Worm (Caenorhabditis elegans) whole organism, L2 larva: Measurements from ENCODE around the gene F21H7.2.

ENCODE experiments used
- C34F6.9 ChIP-seq: fragments of 150-350 bp; optimal IDR thresholded peaks from 2 replicates; lab custom pipeline; 2014; ENCODE audit warnings: missing biosample characterization, missing genetic modification characterization
- F13H6.1 ChIP-seq: sonication (generic microtip); optimal IDR thresholded peaks from 2 replicates; lab custom pipeline; 2016; ENCODE audit warnings: missing genetic modification characterization, missing compliant biosample characterization
- R02D3.7 ChIP-seq: fragments of 150-350 bp; optimal IDR thresholded peaks from 2 replicates; lab custom pipeline; 2014; ENCODE audit warnings: missing biosample characterization, missing genetic modification characterization
- Y55F3AM.14 ChIP-seq: fragments of 200-800 bp; sonication (Bioruptor generic); optimal IDR thresholded peaks from 2 replicates; lab custom pipeline; 2018; ENCODE audit warnings: mild to moderate bottlenecking, missing genetic modification characterization, missing compliant biosample characterization
- ZK546.5 ChIP-seq: sonication (generic microtip); optimal IDR thresholded peaks from 2 replicates; lab custom pipeline; 2017; ENCODE audit warnings: missing biosample characterization, missing genetic modification characterization
- alr-1 ChIP-seq: fragments of 150-350 bp; optimal IDR thresholded peaks from 2 replicates; lab custom pipeline; 2014; ENCODE audit warnings: missing biosample characterization, missing genetic modification characterization
- ama-1 ChIP-seq: fragments of 150-350 bp; optimal IDR thresholded peaks from 2 replicates; lab custom pipeline; 2018; ENCODE audit warnings: inconsistent platforms
- blmp-1 ChIP-seq: sonication (generic microtip); optimal IDR thresholded peaks from 2 replicates; lab custom pipeline; 2017; ENCODE audit warnings: missing genetic modification characterization, mild to moderate bottlenecking, missing compliant biosample characterization, antibody characterized with exemption, moderate library complexity; ENCODE audit not compliant: insufficient read depth
- ceh-82 ChIP-seq: fragments of 150-350 bp; optimal IDR thresholded peaks from 2 replicates; lab custom pipeline; 2014; ENCODE audit warnings: missing biosample characterization, missing genetic modification characterization
- crh-2 ChIP-seq: sonication (generic microtip); optimal IDR thresholded peaks from 2 replicates; lab custom pipeline; 2017; ENCODE audit warnings: missing biosample characterization, missing genetic modification characterization
- dmd-4 ChIP-seq: sonication (generic microtip); optimal IDR thresholded peaks from 2 replicates; lab custom pipeline; 2017; ENCODE audit warnings: missing biosample characterization, missing genetic modification characterization
- egl-27 ChIP-seq: sonication (generic microtip); optimal IDR thresholded peaks from 3 replicates; lab custom pipeline; 2017; ENCODE audit warnings: missing biosample characterization, missing genetic modification reagents, missing genetic modification characterization
- elt-1 ChIP-seq: fragments of 150-350 bp; optimal IDR thresholded peaks from 2 replicates; lab custom pipeline; 2014; ENCODE audit warnings: missing biosample characterization, missing genetic modification characterization
- elt-3 ChIP-seq: sonication (generic microtip); optimal IDR thresholded peaks from 2 replicates; lab custom pipeline; 2017; ENCODE audit warnings: missing biosample characterization, missing genetic modification characterization
- fos-1 ChIP-seq: fragments of 150-350 bp; optimal IDR thresholded peaks from 2 replicates; lab custom pipeline; 2014; ENCODE audit warnings: missing biosample characterization, missing genetic modification characterization
- gmeb-1 ChIP-seq: fragments of 150-350 bp; optimal IDR thresholded peaks from 2 replicates; lab custom pipeline; 2014; ENCODE audit warnings: missing biosample characterization, missing genetic modification characterization
- lin-13 ChIP-seq: fragments of 150-350 bp; optimal IDR thresholded peaks from 2 replicates; lab custom pipeline; 2014; ENCODE audit warnings: missing biosample characterization, missing genetic modification reagents, missing genetic modification characterization
- lsy-2 ChIP-seq, 2 experiments: fragments of 150-350 bp in 1 of 2; sonication (generic microtip) in 1 of 2; optimal IDR thresholded peaks; 2 replicates each; lab custom pipeline; 2014 to 2017; ENCODE audit warnings: missing biosample characterization in 2 of 2, missing genetic modification characterization in 2 of 2
- mab-5 ChIP-seq: fragments of 150-350 bp; optimal IDR thresholded peaks from 2 replicates; lab custom pipeline; 2014; ENCODE audit warnings: missing biosample characterization, missing genetic modification characterization
- mdl-1 ChIP-seq, 2 experiments: fragments of 150-350 bp in 1 of 2; sonication (generic microtip) in 1 of 2; optimal IDR thresholded peaks; 2 replicates each; lab custom pipeline; 2017; ENCODE audit warnings: missing biosample characterization in 2 of 2, missing genetic modification characterization in 2 of 2
- nhr-10 ChIP-seq: sonication (generic microtip); optimal IDR thresholded peaks from 2 replicates; lab custom pipeline; 2017; ENCODE audit warnings: missing biosample characterization, missing genetic modification characterization
- nhr-11 ChIP-seq: fragments of 150-350 bp; optimal IDR thresholded peaks from 2 replicates; lab custom pipeline; 2014; ENCODE audit warnings: missing biosample characterization, missing genetic modification characterization
- nhr-129 ChIP-seq: fragments of 150-350 bp; optimal IDR thresholded peaks from 2 replicates; lab custom pipeline; 2014; ENCODE audit warnings: missing biosample characterization, missing genetic modification characterization
- nhr-21 ChIP-seq: fragments of 150-350 bp; optimal IDR thresholded peaks from 2 replicates; lab custom pipeline; 2014; ENCODE audit warnings: missing biosample characterization, missing genetic modification characterization
- nhr-23 ChIP-seq: fragments of 150-350 bp; optimal IDR thresholded peaks from 2 replicates; lab custom pipeline; 2014; ENCODE audit warnings: missing biosample characterization, missing genetic modification reagents, missing genetic modification characterization
- nhr-25 ChIP-seq: fragments of 150-350 bp; sonication (generic microtip); optimal IDR thresholded peaks from 3 replicates; lab custom pipeline; 2014; ENCODE audit warnings: missing biosample characterization, missing genetic modification characterization
- peb-1 ChIP-seq: fragments of 150-350 bp; optimal IDR thresholded peaks from 2 replicates; lab custom pipeline; 2014; ENCODE audit warnings: missing biosample characterization, missing genetic modification characterization
- sem-4 ChIP-seq: fragments of 150-350 bp; optimal IDR thresholded peaks from 2 replicates; lab custom pipeline; 2014; ENCODE audit warnings: missing biosample characterization, missing genetic modification reagents, missing genetic modification characterization
- skn-1 ChIP-seq: sonication (generic microtip); optimal IDR thresholded peaks from 2 replicates; lab custom pipeline; 2017; ENCODE audit warnings: missing biosample characterization, missing genetic modification characterization
- sma-3 ChIP-seq: sonication (generic microtip); optimal IDR thresholded peaks from 2 replicates; lab custom pipeline; 2016; ENCODE audit warnings: missing genetic modification reagents, missing genetic modification characterization, missing compliant biosample characterization
- sma-9 ChIP-seq, 2 experiments: fragments of 150-350 bp in 1 of 2; sonication (generic microtip) in 1 of 2; optimal IDR thresholded peaks; 2 replicates each; lab custom pipeline; 2014 to 2016; ENCODE audit warnings: missing genetic modification characterization in 2 of 2, mild to moderate bottlenecking in 1 of 2, missing biosample characterization in 1 of 2, missing compliant biosample characterization in 1 of 2, missing genetic modification reagents in 1 of 2, moderate library complexity in 1 of 2
- snpc-4 ChIP-seq: fragments of 150-350 bp; optimal IDR thresholded peaks from 2 replicates; lab custom pipeline; 2014; ENCODE audit warnings: missing biosample characterization, missing genetic modification characterization
- unc-39 ChIP-seq: fragments of 150-350 bp; optimal IDR thresholded peaks from 2 replicates; lab custom pipeline; 2014; ENCODE audit warnings: missing biosample characterization, missing genetic modification characterization
- unc-55 ChIP-seq: fragments of 150-350 bp; sonication (generic microtip); optimal IDR thresholded peaks from 3 replicates; lab custom pipeline; 2014; ENCODE audit warnings: missing biosample characterization, missing genetic modification reagents, missing genetic modification characterization
- zag-1 ChIP-seq: fragments of 150-350 bp; optimal IDR thresholded peaks from 2 replicates; lab custom pipeline; 2014; ENCODE audit warnings: missing biosample characterization, missing genetic modification characterization
- ztf-4 ChIP-seq: fragments of 150-350 bp; optimal IDR thresholded peaks from 2 replicates; lab custom pipeline; 2014; ENCODE audit warnings: missing biosample characterization, missing genetic modification characterization

The F21H7.2 gene

ce11 chrV:16218972-16219757, 10.6 kb downstream of the F21H7.2 start, which contains the start of gene glc-1:
Gene glc-1, plus strand, starts transcription at chrV:16219634.
- TF ChIP-seq ama-1 (lab: Kevin White, UChicago) = no peak
- TF ChIP-seq unc-55 (GFP tag; lab: Kevin White, UChicago) = no peak
- no peak for TF ChIP-seq Y55F3AM.14 (GFP tag; lab: Kevin White, UChicago)
- no peak for TF ChIP-seq ceh-82 (tag; lab: Kevin White, UChicago)
- no peak for TF ChIP-seq ZK546.5
- TF ChIP-seq dmd-4 (tag; lab: Kevin White, UChicago) = no peak
- TF ChIP-seq sma-9 (GFP tag; optimal IDR thresholded peaks at IDR 0.05; lab: Kevin White, UChicago) = peak; percentile 36
- TF ChIP-seq sma-9 (tag; optimal IDR thresholded peaks at IDR 0.05; lab: Kevin White, UChicago) = no peak

- no peak for TF ChIP-seq R02D3.7
- TF ChIP-seq Y55F3AM.14 (GFP tag; lab: Kevin White, UChicago) = no peak
- no peak for TF ChIP-seq nhr-23
- no peak for TF ChIP-seq F13H6.1 (tag; lab: Kevin White, UChicago)
- no peak for TF ChIP-seq sma-3 (GFP tag; lab: Kevin White, UChicago)
- no peak for TF ChIP-seq peb-1
- no peak for TF ChIP-seq mab-5
- TF ChIP-seq nhr-129 (tag; lab: Kevin White, UChicago) = no peak
- no peak for TF ChIP-seq unc-39 (tag; lab: Kevin White, UChicago)
- no peak for TF ChIP-seq crh-2 (tag; lab: Kevin White, UChicago)
- TF ChIP-seq skn-1 (tag; lab: Kevin White, UChicago) = no peak
- no peak for TF ChIP-seq ama-1 (lab: Kevin White, UChicago)
- TF ChIP-seq sma-9 (GFP tag; optimal IDR thresholded peaks at IDR 0.05; lab: Kevin White, UChicago) = no peak
- TF ChIP-seq sma-9 (tag; optimal IDR thresholded peaks at IDR 0.05; lab: Kevin White, UChicago) = no peak
- TF ChIP-seq nhr-11 = no peak
- TF ChIP-seq sem-4 (tag; lab: Kevin White, UChicago) = no peak
- TF ChIP-seq zag-1 (tag; lab: Kevin White, UChicago) = no peak
- no peak for TF ChIP-seq dmd-4 (tag; lab: Kevin White, UChicago)
- no peak for TF ChIP-seq snpc-4 (tag; lab: Kevin White, UChicago)
- TF ChIP-seq, all 48 proteins: peak for 0
Observed at ce11 chrV:16218522-16218921, 11.3 kb downstream of the F21H7.2 start, which contains the start of gene F11A5.15. Gene F11A5.15, minus strand, starts transcription at chrV:16218622.

ce11 chrV:16214505-16214904, 15.3 kb downstream of the F21H7.2 start, which contains the start of gene F11A5.9:
Gene F11A5.9, plus strand, starts transcription at chrV:16214890.
- TF ChIP-seq sma-3 (GFP tag; lab: Kevin White, UChicago) = no peak
- no peak for TF ChIP-seq C34F6.9
- no peak for TF ChIP-seq skn-1 (tag; lab: Kevin White, UChicago)
- TF ChIP-seq elt-3 (tag; lab: Kevin White, UChicago) = no peak
- TF ChIP-seq crh-2 (tag; lab: Kevin White, UChicago) = no peak
- no peak for TF ChIP-seq dmd-4 (tag; lab: Kevin White, UChicago)
- TF ChIP-seq gmeb-1 (tag; lab: Kevin White, UChicago) = no peak
- TF ChIP-seq F13H6.1 (tag; lab: Kevin White, UChicago) = no peak
- no peak for TF ChIP-seq Y55F3AM.14 (GFP tag; lab: Kevin White, UChicago)
- no peak for TF ChIP-seq lin-13 (GFP tag; lab: Kevin White, UChicago)
- TF ChIP-seq nhr-129 (tag; lab: Kevin White, UChicago) = no peak
- TF ChIP-seq ztf-4 = no peak
- no peak for TF ChIP-seq alr-1 (tag; lab: Kevin White, UChicago)
- no peak for TF ChIP-seq mab-5
- TF ChIP-seq egl-27 = no peak
- no peak for TF ChIP-seq fos-1
- TF ChIP-seq nhr-10 (tag; lab: Kevin White, UChicago) = no peak

ce11 chrV:16213323-16213722, 16.5 kb downstream of the F21H7.2 start:
- TF ChIP-seq snpc-4 (tag; lab: Kevin White, UChicago) (no peak), peb-1 (no peak), sma-9 (GFP tag; optimal IDR thresholded peaks at IDR 0.05; lab: Kevin White, UChicago) (peak; percentile 91), sma-9 (tag; optimal IDR thresholded peaks at IDR 0.05; lab: Kevin White, UChicago) (no peak), nhr-23 (no peak), Y55F3AM.14 (GFP tag; lab: Kevin White, UChicago) (peak; percentile 14), unc-39 (tag; lab: Kevin White, UChicago) (no peak), gmeb-1 (tag; lab: Kevin White, UChicago) (peak; percentile 27), egl-27 (peak; percentile 0), nhr-11 (no peak), nhr-25 (tag; lab: Kevin White, UChicago) (peak; percentile 45), crh-2 (tag; lab: Kevin White, UChicago) (peak; percentile 5), sma-3 (GFP tag; lab: Kevin White, UChicago) (peak; percentile 36), C34F6.9 (no peak), mab-5 (no peak), elt-1 (no peak), blmp-1 (tag; lab: Kevin White, UChicago) (peak; percentile 49), fos-1 (no peak), nhr-21 (tag; lab: Kevin White, UChicago) (peak; percentile 81), lsy-2 (tag; optimal IDR thresholded peaks at IDR 0.05; lab: Kevin White, UChicago) (no peak), sem-4 (tag; lab: Kevin White, UChicago) (no peak), mdl-1 (tag; optimal IDR thresholded peaks at IDR 0.05; lab: Kevin White, UChicago) (peak in 1 of 2 experiments; percentile 3)
- TF ChIP-seq, all 48 proteins: peak for 10
